Fruit fly (Drosophila melanogaster) whole organism, embryonic: Measurements from ENCODE around the gene SLC5A11.
A peak's percentile ranks its signal among the peaks of the same experiment; 100 is the strongest.

ENCODE experiments used
- Awh ChIP-seq: fragments of 200-800 bp; sonication (Bioruptor generic); IDR thresholded peaks from 2 replicates; pipeline ENCODE4, ENCODE4 v1.3.6; 2022; ENCODE audit warnings: missing biosample characterization, missing genetic modification characterization
- Bgb ChIP-seq: fragments of 200-800 bp; sonication (Bioruptor generic); IDR thresholded peaks from 2 replicates; pipeline ENCODE4 v1.3.6; 2022; ENCODE audit warnings: missing biosample characterization, missing genetic modification characterization; ENCODE audit not compliant: partially characterized antibody
- CG10267 ChIP-seq: fragments of 200-800 bp; sonication (Bioruptor generic); optimal IDR thresholded peaks from 2 replicates; lab custom pipeline; 2018; ENCODE audit warnings: missing biosample characterization, mild to moderate bottlenecking, missing genetic modification characterization, moderate library complexity
- CG10979 ChIP-seq: fragments of 200-800 bp; sonication (Bioruptor generic); optimal IDR thresholded peaks from 2 replicates; lab custom pipeline; 2018; ENCODE audit warnings: missing biosample characterization, mild to moderate bottlenecking, missing genetic modification characterization, moderate library complexity
- CG11247 ChIP-seq: fragments of 200-800 bp; sonication (Bioruptor generic); IDR thresholded peaks from 2 replicates; pipeline ENCODE4 v1.3.6; 2022; ENCODE audit warnings: missing biosample characterization, missing genetic modification characterization
- CG11560 ChIP-seq: fragments of 200-800 bp; sonication (Bioruptor generic); IDR thresholded peaks from 3 replicates; pipeline ENCODE4 v1.3.6; 2022; ENCODE audit warnings: missing biosample characterization, missing genetic modification characterization
- CG12071 ChIP-seq: fragments of 200-800 bp; sonication (Bioruptor generic); optimal IDR thresholded peaks from 3 replicates; lab custom pipeline; 2018; ENCODE audit warnings: missing biosample characterization, mild to moderate bottlenecking, missing genetic modification characterization
- CG12769 ChIP-seq: fragments of 200-800 bp; sonication (Bioruptor generic); optimal IDR thresholded peaks from 2 replicates; lab custom pipeline; 2019; ENCODE audit warnings: missing biosample characterization, mild to moderate bottlenecking, missing genetic modification characterization, moderate library complexity
- CG12942 ChIP-seq: fragments of 200-800 bp; sonication (Bioruptor generic); optimal IDR thresholded peaks from 3 replicates; lab custom pipeline; 2016; ENCODE audit warnings: missing biosample characterization, missing genetic modification characterization
- CG13894 ChIP-seq: fragments of 200-800 bp; sonication (Bioruptor generic); optimal IDR thresholded peaks from 3 replicates; lab custom pipeline; 2018; ENCODE audit warnings: missing biosample characterization, mild to moderate bottlenecking, missing genetic modification characterization, moderate library complexity
- CG14710 ChIP-seq: fragments of 200-800 bp; sonication (Bioruptor generic); optimal IDR thresholded peaks from 3 replicates; lab custom pipeline; 2019; ENCODE audit warnings: missing biosample characterization, mild to moderate bottlenecking, missing genetic modification characterization, moderate library complexity
- CG1647 ChIP-seq: fragments of 200-800 bp; sonication (Bioruptor generic); optimal IDR thresholded peaks from 3 replicates; lab custom pipeline; 2016; ENCODE audit warnings: missing biosample characterization, missing genetic modification characterization
- CG16813 ChIP-seq: fragments of 200-800 bp; sonication (Bioruptor generic); IDR thresholded peaks from 3 replicates; pipeline ENCODE4 v1.3.6; 2022; ENCODE audit warnings: missing biosample characterization, missing genetic modification characterization; ENCODE audit not compliant: partially characterized antibody
- CG16815 ChIP-seq: fragments of 200-800 bp; sonication (Bioruptor generic); optimal IDR thresholded peaks from 3 replicates; lab custom pipeline; 2017; ENCODE audit warnings: missing biosample characterization, mild to moderate bottlenecking, missing genetic modification characterization
- CG17186 ChIP-seq: fragments of 200-800 bp; sonication (Bioruptor generic); optimal IDR thresholded peaks from 3 replicates; lab custom pipeline; 2017; ENCODE audit warnings: missing biosample characterization, missing genetic modification reagents, missing genetic modification characterization
- CG2199 ChIP-seq: fragments of 200-800 bp; sonication (Bioruptor generic); IDR thresholded peaks from 3 replicates; pipeline ENCODE4 v1.3.6; 2022; ENCODE audit warnings: missing biosample characterization, missing genetic modification characterization
- CG2712 ChIP-seq: fragments of 200-800 bp; optimal IDR thresholded peaks from 3 replicates; lab custom pipeline; 2019; ENCODE audit warnings: missing biosample characterization, mild to moderate bottlenecking, missing genetic modification characterization, moderate library complexity
- CG4707 ChIP-seq: fragments of 200-800 bp; sonication (Bioruptor generic); optimal IDR thresholded peaks from 2 replicates; lab custom pipeline; 2018; ENCODE audit warnings: missing biosample characterization, mild to moderate bottlenecking, missing genetic modification characterization, moderate library complexity
- CG4730 ChIP-seq: fragments of 200-800 bp; sonication (Bioruptor generic); IDR thresholded peaks from 2 replicates; pipeline ENCODE4 v1.3.6; 2022; ENCODE audit warnings: missing biosample characterization, missing genetic modification characterization
- CHES-1-like ChIP-seq: fragments of 200-800 bp; sonication (Bioruptor generic); optimal IDR thresholded peaks from 2 replicates; lab custom pipeline; 2016; ENCODE audit warnings: missing biosample characterization, missing genetic modification characterization
- Camta ChIP-seq: fragments of 200-800 bp; sonication (Bioruptor generic); optimal IDR thresholded peaks from 2 replicates; lab custom pipeline; 2016; ENCODE audit warnings: missing biosample characterization, missing genetic modification characterization
- CkIIα-i1 ChIP-seq: fragments of 200-800 bp; sonication (Bioruptor generic); IDR thresholded peaks from 2 replicates; pipeline ENCODE4 v1.3.6; 2022; ENCODE audit warnings: missing biosample characterization, missing genetic modification characterization
- Dad ChIP-seq: fragments of 200-800 bp; sonication (Bioruptor generic); optimal IDR thresholded peaks from 3 replicates; lab custom pipeline; 2016; ENCODE audit warnings: missing biosample characterization, missing genetic modification characterization
- Dek ChIP-seq: fragments of 200-800 bp; sonication (Bioruptor generic); optimal IDR thresholded peaks from 3 replicates; lab custom pipeline; 2019; ENCODE audit warnings: missing biosample characterization, mild to moderate bottlenecking, missing genetic modification characterization, moderate library complexity
- Dp ChIP-seq: fragments of 200-800 bp; sonication (Bioruptor generic); optimal IDR thresholded peaks from 2 replicates; lab custom pipeline; 2018; ENCODE audit warnings: missing biosample characterization, mild to moderate bottlenecking, missing genetic modification characterization, moderate library complexity
- HLH54F ChIP-seq: fragments of 200-800 bp; sonication (Bioruptor generic); optimal IDR thresholded peaks from 3 replicates; lab custom pipeline; 2016; ENCODE audit warnings: missing biosample characterization, missing genetic modification characterization
- Hr3 ChIP-seq: fragments of 200-800 bp; sonication (Bioruptor generic); optimal IDR thresholded peaks from 3 replicates; lab custom pipeline; 2016; ENCODE audit warnings: missing biosample characterization, missing genetic modification characterization
- Lhr ChIP-seq: fragments of 200-800 bp; sonication (Bioruptor generic); optimal IDR thresholded peaks from 3 replicates; lab custom pipeline; 2017; ENCODE audit warnings: mild to moderate bottlenecking, missing biosample characterization, missing genetic modification reagents, missing genetic modification characterization
- Meics ChIP-seq: fragments of 200-800 bp; sonication (Bioruptor generic); optimal IDR thresholded peaks from 2 replicates; lab custom pipeline; 2017; ENCODE audit warnings: missing biosample characterization, mild to moderate bottlenecking, missing genetic modification characterization
- Mes4 ChIP-seq: fragments of 200-800 bp; sonication (Bioruptor generic); optimal IDR thresholded peaks from 2 replicates; lab custom pipeline; 2016; ENCODE audit warnings: missing biosample characterization, missing genetic modification characterization
- Poxn ChIP-seq: fragments of 200-800 bp; sonication (Bioruptor generic); IDR thresholded peaks from 2 replicates; pipeline ENCODE4 v1.3.6; 2022; ENCODE audit warnings: missing biosample characterization, missing genetic modification characterization
- Ravus ChIP-seq: fragments of 200-800 bp; sonication (Bioruptor generic); IDR thresholded peaks from 2 replicates; pipeline ENCODE4 v1.3.6; 2022; ENCODE audit warnings: missing biosample characterization, missing genetic modification characterization
- Sox102F ChIP-seq: fragments of 200-800 bp; sonication (Bioruptor generic); optimal IDR thresholded peaks from 2 replicates; lab custom pipeline; 2018; ENCODE audit warnings: missing biosample characterization, mild to moderate bottlenecking, missing genetic modification characterization, moderate library complexity
- Xbp1 ChIP-seq: fragments of 200-800 bp; sonication (Bioruptor generic); optimal IDR thresholded peaks from 3 replicates; lab custom pipeline; 2016; ENCODE audit warnings: missing biosample characterization, mild to moderate bottlenecking, missing genetic modification characterization
- Xrp1 ChIP-seq: fragments of 200-800 bp; sonication (Bioruptor generic); IDR thresholded peaks from 2 replicates; pipeline ENCODE4 v1.3.6; 2022; ENCODE audit warnings: missing biosample characterization, missing genetic modification characterization
- bowl ChIP-seq: fragments of 200-800 bp; sonication (Bioruptor generic); IDR thresholded peaks from 2 replicates; pipeline ENCODE4 v1.3.6; 2022; ENCODE audit warnings: missing biosample characterization, missing genetic modification characterization
- dati ChIP-seq: fragments of 200-800 bp; sonication (Bioruptor generic); IDR thresholded peaks from 2 replicates; pipeline ENCODE4 v1.3.6; 2022; ENCODE audit warnings: missing biosample characterization, missing genetic modification characterization
- emc ChIP-seq: fragments of 200-800 bp; sonication (Bioruptor generic); optimal IDR thresholded peaks from 2 replicates; lab custom pipeline; 2016; ENCODE audit warnings: missing biosample characterization, missing genetic modification characterization
- ewg ChIP-seq: fragments of 200-800 bp; sonication (Bioruptor generic); optimal IDR thresholded peaks from 3 replicates; lab custom pipeline; 2017; ENCODE audit warnings: mild to moderate bottlenecking, missing biosample characterization, missing genetic modification reagents, missing genetic modification characterization
- fd96Cb ChIP-seq: fragments of 200-800 bp; sonication (Bioruptor generic); optimal IDR thresholded peaks from 2 replicates; lab custom pipeline; 2018; ENCODE audit warnings: missing biosample characterization, mild to moderate bottlenecking, missing genetic modification characterization, moderate library complexity
- gsb ChIP-seq: fragments of 200-800 bp; sonication (Bioruptor generic); IDR thresholded peaks from 2 replicates; pipeline ENCODE4 v1.3.6; 2022; ENCODE audit warnings: missing biosample characterization, missing genetic modification characterization
- prd ChIP-seq, 3 experiments: fragments of >200 bp in 2 of 3; fragments of 200-800 bp in 1 of 3; sonication (Bioruptor generic) in 1 of 3; optimal IDR thresholded peaks in 2 of 3; IDR thresholded peaks in 1 of 3; 2 replicates in 2 of 3; 3 replicates in 1 of 3; pipeline versions ENCODE4 v1.3.6 to Lab custom; 2017 to 2022; ENCODE audit warnings: missing biosample characterization in 1 of 3, missing genetic modification characterization in 1 of 3
- scrt ChIP-seq: fragments of 200-800 bp; sonication (Bioruptor generic); optimal IDR thresholded peaks from 2 replicates; lab custom pipeline; 2018; ENCODE audit warnings: missing biosample characterization, mild to moderate bottlenecking, missing genetic modification characterization, moderate library complexity
- sens ChIP-seq: fragments of 200-800 bp; sonication (Bioruptor generic); peaks from one replicate; lab custom pipeline; 2016; ENCODE audit warnings: missing biosample characterization, missing genetic modification characterization
- stc ChIP-seq: fragments of 200-800 bp; sonication (Bioruptor generic); IDR thresholded peaks from 2 replicates; pipeline ENCODE4 v1.3.6; 2022; ENCODE audit warnings: missing biosample characterization, missing genetic modification characterization
- unc-4 ChIP-seq: fragments of 200-800 bp; sonication (Bioruptor generic); IDR thresholded peaks from 2 replicates; pipeline ENCODE4 v1.3.6; 2022; ENCODE audit warnings: missing biosample characterization, missing genetic modification characterization; ENCODE audit not compliant: partially characterized antibody
- unpg ChIP-seq: fragments of 200-800 bp; sonication (Bioruptor generic); optimal IDR thresholded peaks from 3 replicates; lab custom pipeline; 2018; ENCODE audit warnings: missing biosample characterization, mild to moderate bottlenecking, missing genetic modification characterization, moderate library complexity
- vfl ChIP-seq: fragments of 200-800 bp; sonication (Bioruptor generic); optimal IDR thresholded peaks from 2 replicates; lab custom pipeline; 2016; ENCODE audit warnings: missing biosample characterization, missing genetic modification characterization
- z ChIP-seq: fragments of 200-800 bp; sonication (Bioruptor generic); IDR thresholded peaks from 3 replicates; pipeline ENCODE4 v1.3.6; 2022; ENCODE audit warnings: missing biosample characterization, missing genetic modification characterization

Gene SLC5A11

DNA sequence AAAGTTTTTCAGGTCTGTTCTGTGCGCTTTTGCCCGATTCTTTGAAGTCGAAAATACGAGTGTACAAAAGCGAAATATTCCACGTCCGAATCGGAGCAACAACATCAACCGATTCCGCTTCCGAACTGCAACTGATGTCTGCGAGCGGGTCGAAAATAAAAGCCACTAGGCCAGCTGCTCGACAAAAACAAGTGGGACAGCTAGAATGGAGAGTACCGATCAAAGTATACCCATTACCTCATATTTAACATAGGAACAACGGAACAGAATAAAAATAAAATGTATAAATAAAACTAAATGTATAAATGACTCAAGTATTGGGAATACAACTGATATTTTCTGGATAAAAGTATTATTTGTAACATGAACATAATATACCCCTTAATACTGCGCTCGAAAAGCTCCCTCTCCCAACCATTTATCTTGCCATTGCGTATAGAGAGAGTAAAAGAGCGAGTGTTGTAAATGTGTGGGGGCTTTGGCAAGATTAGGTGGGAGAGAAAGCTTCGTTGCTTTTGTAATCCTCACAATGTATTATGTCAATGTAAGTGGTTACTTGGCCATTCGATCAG, at the start of gene SLC5A11 (continued):
- TF ChIP-seq unc-4 (GFP tag; lab: Robert Waterston, UW), result no peak
- peak; percentile 96 for TF ChIP-seq CG11247
- TF ChIP-seq Mes4 (GFP tag; lab: Kevin White, UChicago), result no peak
- TF ChIP-seq Dek (tag; lab: Kevin White, UChicago), result peak; percentile 96
- TF ChIP-seq emc (GFP tag; lab: Kevin White, UChicago), result peak; percentile 98
- peak; percentile 85 for TF ChIP-seq unpg (GFP tag; lab: Kevin White, UChicago)
- peak; percentile 99 for TF ChIP-seq CG1647 (GFP tag; lab: Kevin White, UChicago)
- TF ChIP-seq CG4730 (GFP tag; lab: Robert Waterston, UW), result peak; percentile 96
- peak; percentile 97 for TF ChIP-seq Xrp1 (GFP tag; lab: Robert Waterston, UW)
- peak; percentile 99 for TF ChIP-seq CG10979
- 0 out of 3 replicates have a peak, but pooled peaks have one; percentile 63 for TF ChIP-seq z (GFP tag; lab: Robert Waterston, UW)
- TF ChIP-seq CG2712 (tag; lab: Kevin White, UChicago), result peak; percentile 98
- peak; percentile 76 for TF ChIP-seq HLH54F
- peak; percentile 83 for TF ChIP-seq CG12769 (tag; lab: Kevin White, UChicago)
- TF ChIP-seq Sox102F (GFP tag; lab: Kevin White, UChicago), result peak; percentile 88
- TF ChIP-seq fd96Cb (tag; lab: Kevin White, UChicago), result peak; percentile 99
- TF ChIP-seq CG12071 (GFP tag; lab: Kevin White, UChicago), result peak; percentile 89
- TF ChIP-seq bowl (GFP tag; lab: Robert Waterston, UW), result peak; percentile 82; the same call in 1 of the 2 replicates
- TF ChIP-seq CG4707 (GFP tag; lab: Kevin White, UChicago), result peak; percentile 81
- peak; percentile 96 for TF ChIP-seq gsb (GFP tag; lab: Robert Waterston, UW)
- peak; percentile 99 for TF ChIP-seq Dad (GFP tag; lab: Kevin White, UChicago)
- TF ChIP-seq CHES-1-like, result peak; percentile 54
- TF ChIP-seq sens (GFP tag; lab: Kevin White, UChicago), result peak; percentile 84
- TF ChIP-seq CG2199 (GFP tag; lab: Robert Waterston, UW), result peak; percentile 91
- TF ChIP-seq CG16813 (GFP tag; lab: Robert Waterston, UW), result no peak
- no peak for TF ChIP-seq CkIIα-i1
- peak; percentile 81 for TF ChIP-seq dati
- peak; percentile 96 for TF ChIP-seq Hr3 (GFP tag; lab: Kevin White, UChicago)
- TF ChIP-seq Ravus (GFP tag; lab: Robert Waterston, UW), result peak; percentile 64
- peak; percentile 94 for TF ChIP-seq CG13894 (tag; lab: Kevin White, UChicago)
- peak; percentile 98 for TF ChIP-seq stc (GFP tag; lab: Robert Waterston, UW)
- TF ChIP-seq Awh (GFP tag; lab: Robert Waterston, UW), result peak; percentile 97
- peak; percentile 98 for TF ChIP-seq Meics
- peak; percentile 87 for TF ChIP-seq CG11560
- TF ChIP-seq vfl (GFP tag; lab: Kevin White, UChicago), result peak; percentile 51
- TF ChIP-seq CG10267 (tag; lab: Kevin White, UChicago), result peak; percentile 97
- TF ChIP-seq Bgb (GFP tag; lab: Robert Waterston, UW), result peak; percentile 38; the same call in 1 of the 2 replicates
- TF ChIP-seq scrt (GFP tag; lab: Kevin White, UChicago), result peak; percentile 96
- peak; percentile 5 for TF ChIP-seq Dp (GFP tag; lab: Kevin White, UChicago)
- peak; percentile 97 for TF ChIP-seq CG12942 (GFP tag; lab: Kevin White, UChicago)
- peak; percentile 83 for TF ChIP-seq ewg (GFP tag; lab: Kevin White, UChicago)
- TF ChIP-seq CG16815, result peak; percentile 94
- peak; percentile 32; the same call in 1 of the 2 replicates for TF ChIP-seq Poxn (GFP tag; lab: Robert Waterston, UW)
- TF ChIP-seq prd (optimal IDR thresholded peaks at IDR 0.05; lab: Kevin White, UChicago), result no peak
- TF ChIP-seq prd (GFP tag; IDR thresholded peaks at IDR 0.05; lab: Robert Waterston, UW), result peak; percentile 97
- peak; percentile 88 for TF ChIP-seq CG14710
- peak; percentile 75 for TF ChIP-seq CG17186
- TF ChIP-seq Xbp1 (GFP tag; lab: Kevin White, UChicago), result peak; percentile 100
- peak; percentile 67 for TF ChIP-seq Lhr (GFP tag; lab: Kevin White, UChicago)
- peak; percentile 91 for TF ChIP-seq Camta (GFP tag; lab: Kevin White, UChicago)
